Fruit fly (Drosophila melanogaster): ENCODE measurements around the gene CG32576.

The CG32576 gene

dm6 chrX:16279340-16279941, 8.9 kb downstream of the CG32576 start (continued):
- TF ChIP-seq Mes4 (GFP tag; optimal IDR thresholded peaks at IDR 0.05) (peak; percentile 42), CG17385 (GFP tag; optimal IDR thresholded peaks at IDR 0.05) (peak; percentile 59), CG10321 (GFP tag; IDR thresholded peaks at IDR 0.05) (peak; percentile 60), Dbx (GFP tag; IDR thresholded peaks at IDR 0.05) (peak; percentile 90), da (GFP tag; optimal IDR thresholded peaks at IDR 0.05) (peak; percentile 39), Ets65A (GFP tag) (peak; percentile 98), Hsf (GFP tag; optimal IDR thresholded peaks at IDR 0.05) (peak; percentile 81), CG5953 (GFP tag; IDR thresholded peaks at IDR 0.05) (peak; percentile 83), CG30403 (GFP tag; optimal IDR thresholded peaks at IDR 0.05) (peak; percentile 74), mirr (GFP tag; optimal IDR thresholded peaks at IDR 0.05) (peak; percentile 8), CG4820 (GFP tag; optimal IDR thresholded peaks at IDR 0.05) (peak; percentile 79), CG2116 (GFP tag; optimal IDR thresholded peaks at IDR 0.05) (peak; percentile 21), CG8944 (GFP tag; optimal IDR thresholded peaks at IDR 0.05) (peak; percentile 86), oc (tag; optimal IDR thresholded peaks at IDR 0.05) (peak; percentile 61), CG10979 (tag; optimal IDR thresholded peaks at IDR 0.05) (peak; percentile 72), sim (GFP tag; IDR thresholded peaks at IDR 0.05) (peak; percentile 83), CG9932 (GFP tag; IDR thresholded peaks at IDR 0.05) (peak; percentile 85), CG12744 (GFP tag; optimal IDR thresholded peaks at IDR 0.05) (peak; percentile 18), CG13287 (GFP tag; IDR thresholded peaks at IDR 0.05; ENCODE audit: partially characterized antibody) (no peak), Stat92E (GFP tag; optimal IDR thresholded peaks at IDR 0.05) (no peak), CG13894 (tag; optimal IDR thresholded peaks at IDR 0.05) (peak; percentile 72), Atf6 (GFP tag; IDR thresholded peaks at IDR 0.05) (peak; percentile 80), exex (tag; optimal IDR thresholded peaks at IDR 0.05) (no peak), CG3407 (GFP tag; optimal IDR thresholded peaks at IDR 0.05) (peak; percentile 61), HLH54F (GFP tag; optimal IDR thresholded peaks at IDR 0.05) (peak; percentile 69), ken (GFP tag; IDR thresholded peaks at IDR 0.05) (peak; percentile 87), zen (tag; optimal IDR thresholded peaks at IDR 0.05) (peak; percentile 64), CG3281 (GFP tag; optimal IDR thresholded peaks at IDR 0.05) (peak; percentile 67), CG8089 (GFP tag; optimal IDR thresholded peaks at IDR 0.05) (peak; percentile 71), CG14667 (GFP tag; IDR thresholded peaks at IDR 0.05) (peak; percentile 90), Dip2 (GFP tag; IDR thresholded peaks at IDR 0.05) (peak; percentile 56; the same call in 1 of the 2 replicates), PHDP (tag; optimal IDR thresholded peaks at IDR 0.05) (peak; percentile 41), CG17912 (GFP tag; optimal IDR thresholded peaks at IDR 0.05) (peak; percentile 10), al (GFP tag; IDR thresholded peaks at IDR 0.05) (peak; percentile 83), CG10209 (GFP tag; optimal IDR thresholded peaks at IDR 0.05) (peak; percentile 75), NC2β (GFP tag; optimal IDR thresholded peaks at IDR 0.05) (peak; percentile 30), Oaz (GFP tag; IDR thresholded peaks at IDR 0.05) (peak; percentile 29; the same call in 1 of the 2 replicates), CG11093 (GFP tag; IDR thresholded peaks at IDR 0.05) (peak; percentile 92), CG12299 (tag; optimal IDR thresholded peaks at IDR 0.05) (peak; percentile 23), CG42726 (GFP tag; IDR thresholded peaks at IDR 0.05; ENCODE audit: partially characterized antibody) (peak; percentile 79), HHEX (GFP tag; optimal IDR thresholded peaks at IDR 0.05) (peak; percentile 79), gem (tag; optimal IDR thresholded peaks at IDR 0.05) (peak; percentile 81), lbe (GFP tag; optimal IDR thresholded peaks at IDR 0.05) (peak; percentile 68), CG10267 (tag; optimal IDR thresholded peaks at IDR 0.05) (peak; percentile 17), CG32532 (GFP tag; IDR thresholded peaks at IDR 0.05) (peak; percentile 85), unpg (GFP tag; optimal IDR thresholded peaks at IDR 0.05) (peak; percentile 68), CG2202 (tag; optimal IDR thresholded peaks at IDR 0.05) (peak; percentile 39), Fer3 (tag; optimal IDR thresholded peaks at IDR 0.05) (peak; percentile 75), btn (GFP tag; optimal IDR thresholded peaks at IDR 0.05) (peak; percentile 58), CG1603 (tag; optimal IDR thresholded peaks at IDR 0.05) (peak; percentile 86)
